Fruit fly (Drosophila melanogaster) Kc167 (cell line): Measurements from ENCODE around the gene CG15155.

Experiments used
- h ChIP-seq: fragments of >200 bp; optimal IDR thresholded peaks from 3 replicates; lab custom pipeline; 2018; ENCODE audit warnings: missing external identifiers
- insv ChIP-seq: fragments of >200 bp; optimal IDR thresholded peaks from 3 replicates; lab custom pipeline; 2018; ENCODE audit warnings: missing external identifiers
- ttk ChIP-seq: sonication (Bioruptor generic); optimal IDR thresholded peaks from 2 replicates; lab custom pipeline; 2017; ENCODE audit warnings: missing external identifiers

dm6 chr2L:18140544-18140943 is 14.1 kb upstream of the CG15155 start:
- TF ChIP-seq insv (lab: Kevin White, UChicago) (no peak), ttk (peak; percentile 65), h (no peak)
